Worm (Caenorhabditis elegans): Measurements from ENCODE around the gene ccar-1.

DNA sequence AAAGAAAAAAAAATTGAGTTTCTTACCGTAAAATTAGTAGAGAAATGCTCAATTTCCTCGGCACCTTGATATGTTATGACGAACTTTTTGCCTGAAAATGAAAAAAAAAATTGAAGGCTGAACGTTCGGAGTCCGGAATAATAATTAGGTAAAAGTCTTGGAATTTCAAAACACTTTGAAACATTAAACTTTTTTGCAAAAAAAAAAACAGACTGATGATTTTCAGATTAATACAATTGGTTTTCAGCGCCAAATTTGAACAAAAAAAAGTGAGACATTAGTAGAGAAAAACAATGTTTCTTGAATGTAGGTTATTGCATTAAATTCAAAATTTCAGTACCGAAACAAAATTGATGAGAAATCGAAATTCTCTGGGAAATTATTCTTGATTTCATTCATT is 52.6 kb downstream of the ccar-1 start, which contains the start of gene nkcc-1:
- TF ChIP-seq unc-62 (GFP tag; optimal IDR thresholded peaks at IDR 0.05) (no peak), snpc-4 (tag; optimal IDR thresholded peaks at IDR 0.05) (no peak), ama-1 (optimal IDR thresholded peaks at IDR 0.05) (no peak), nhr-237 (tag; optimal IDR thresholded peaks at IDR 0.05) (no peak), lin-39 (tag; optimal IDR thresholded peaks at IDR 0.05) (no peak), aly-2 (tag; optimal IDR thresholded peaks at IDR 0.05) (no peak), nhr-77 (tag; optimal IDR thresholded peaks at IDR 0.05) (no peak)
